Fruit fly (Drosophila melanogaster) whole organism, adult: ENCODE data around the gene Irbp18.
A peak's percentile ranks its signal among the peaks of the same experiment; 100 is the strongest.

Experiments used
- CG11617 ChIP-seq: fragments of 200-800 bp; sonication (Bioruptor generic); optimal IDR thresholded peaks from 2 replicates; lab custom pipeline; 2017; ENCODE audit warnings: mild to moderate bottlenecking, missing biosample characterization, missing genetic modification reagents, missing genetic modification characterization
- CG12768 ChIP-seq: fragments of 200-800 bp; sonication (Bioruptor generic); optimal IDR thresholded peaks from 2 replicates; lab custom pipeline; 2017; ENCODE audit warnings: missing biosample characterization, missing genetic modification characterization, mild to moderate bottlenecking, moderate library complexity, missing genetic modification reagents
- CG14711 ChIP-seq: fragments of 200-800 bp; sonication (Bioruptor generic); optimal IDR thresholded peaks from 2 replicates; lab custom pipeline; 2018; ENCODE audit warnings: missing biosample characterization, mild to moderate bottlenecking, missing genetic modification characterization, moderate library complexity
- CG1620 ChIP-seq: fragments of 200-800 bp; sonication (Bioruptor generic); optimal IDR thresholded peaks from 2 replicates; lab custom pipeline; 2016; ENCODE audit warnings: missing biosample characterization, missing genetic modification characterization
- CG33017 ChIP-seq: fragments of 200-800 bp; sonication (Bioruptor generic); optimal IDR thresholded peaks from 2 replicates; lab custom pipeline; 2018; ENCODE audit warnings: missing biosample characterization, mild to moderate bottlenecking, missing genetic modification characterization, moderate library complexity
- CG5204 ChIP-seq: fragments of 200-800 bp; sonication (Bioruptor generic); optimal IDR thresholded peaks from 2 replicates; lab custom pipeline; 2016; ENCODE audit warnings: missing biosample characterization, missing genetic modification characterization
- CG7045 ChIP-seq: fragments of 200-800 bp; sonication (Bioruptor generic); optimal IDR thresholded peaks from 2 replicates; lab custom pipeline; 2017; ENCODE audit warnings: missing biosample characterization, mild to moderate bottlenecking, missing genetic modification characterization
- CG7101 ChIP-seq: fragments of 200-800 bp; sonication (Bioruptor generic); optimal IDR thresholded peaks from 2 replicates; lab custom pipeline; 2018; ENCODE audit warnings: missing biosample characterization, mild to moderate bottlenecking, missing genetic modification characterization, moderate library complexity
- Clk ChIP-seq: fragments of 200-800 bp; sonication (Bioruptor generic); optimal IDR thresholded peaks from 2 replicates; lab custom pipeline; 2017; ENCODE audit warnings: missing biosample characterization, missing genetic modification characterization
- Crg-1 ChIP-seq: fragments of 200-800 bp; sonication (Bioruptor generic); optimal IDR thresholded peaks from 2 replicates; lab custom pipeline; 2016; ENCODE audit warnings: missing biosample characterization, missing genetic modification characterization
- Hr96 ChIP-seq: fragments of 200-800 bp; sonication (Bioruptor generic); optimal IDR thresholded peaks from 2 replicates; lab custom pipeline; 2016; ENCODE audit warnings: missing biosample characterization, missing genetic modification characterization
- Mnt ChIP-seq: fragments of 200-800 bp; sonication (Bioruptor generic); optimal IDR thresholded peaks from 2 replicates; lab custom pipeline; 2016; ENCODE audit warnings: missing biosample characterization, mild to moderate bottlenecking, missing genetic modification characterization
- bab1 ChIP-seq: fragments of 200-800 bp; sonication (Bioruptor generic); optimal IDR thresholded peaks from 3 replicates; lab custom pipeline; 2019; ENCODE audit warnings: missing biosample characterization, mild to moderate bottlenecking, missing genetic modification characterization, moderate library complexity
- cic ChIP-seq: fragments of 200-800 bp; sonication (Bioruptor generic); optimal IDR thresholded peaks from 2 replicates; lab custom pipeline; 2017; ENCODE audit warnings: missing biosample characterization, mild to moderate bottlenecking, missing genetic modification characterization, moderate library complexity
- cnc ChIP-seq, 2 experiments: fragments of >200 bp; optimal IDR thresholded peaks; 2 replicates each; lab custom pipeline; 2017
- kay ChIP-seq: fragments of 200-800 bp; sonication (Bioruptor generic); peaks from one replicate; lab custom pipeline; 2016; ENCODE audit warnings: missing biosample characterization, missing genetic modification characterization, borderline replicate concordance
- ovo ChIP-seq: fragments of 200-800 bp; sonication (Bioruptor generic); optimal IDR thresholded peaks from 2 replicates; lab custom pipeline; 2016; ENCODE audit warnings: missing biosample characterization, missing genetic modification characterization
- pad ChIP-seq: fragments of 200-800 bp; sonication (Bioruptor generic); optimal IDR thresholded peaks from 3 replicates; lab custom pipeline; 2017; ENCODE audit warnings: missing biosample characterization, missing genetic modification characterization, mild to moderate bottlenecking, moderate library complexity, missing genetic modification reagents
- tj ChIP-seq: fragments of 200-800 bp; sonication (Bioruptor generic); optimal IDR thresholded peaks from 3 replicates; lab custom pipeline; 2017; ENCODE audit warnings: missing biosample characterization, mild to moderate bottlenecking, missing genetic modification characterization, moderate library complexity
- toe ChIP-seq: fragments of 200-800 bp; sonication (Bioruptor generic); optimal IDR thresholded peaks from 2 replicates; lab custom pipeline; 2016; ENCODE audit warnings: missing biosample characterization, missing genetic modification characterization

Irbp18 gene

DNA sequence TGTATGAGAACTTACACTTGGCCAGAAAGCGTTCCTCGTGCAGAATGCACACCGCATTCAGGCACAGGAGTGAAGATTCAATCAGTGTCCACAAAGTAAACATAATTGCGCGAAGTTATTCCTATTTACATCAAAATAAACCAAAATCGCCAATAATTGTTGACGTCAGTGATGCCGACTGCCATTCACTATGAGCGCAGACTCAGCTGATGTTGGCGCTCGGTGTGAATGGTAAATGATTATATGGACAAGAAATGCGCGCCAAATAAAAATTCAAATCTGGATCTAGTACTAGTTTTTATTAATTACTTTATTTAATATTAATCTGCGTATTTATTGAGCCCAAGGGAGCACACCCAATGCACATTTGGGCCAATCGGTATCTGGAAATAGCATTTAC, 35.5 kb downstream of the Irbp18 start, which contains the start of gene CG32069:
Gene CG32069, minus strand, starts transcription at position 174 of the 400 bp plus-strand sequence.
- TF ChIP-seq tj (GFP tag; lab: Kevin White, UChicago) (peak; percentile 11), Mnt (GFP tag; lab: Kevin White, UChicago) (peak; percentile 1), CG14711 (tag; lab: Kevin White, UChicago) (no peak), Clk (GFP tag; lab: Kevin White, UChicago) (no peak), CG7045 (GFP tag; lab: Kevin White, UChicago) (no peak), bab1 (GFP tag; lab: Kevin White, UChicago) (peak; percentile 19)

DNA sequence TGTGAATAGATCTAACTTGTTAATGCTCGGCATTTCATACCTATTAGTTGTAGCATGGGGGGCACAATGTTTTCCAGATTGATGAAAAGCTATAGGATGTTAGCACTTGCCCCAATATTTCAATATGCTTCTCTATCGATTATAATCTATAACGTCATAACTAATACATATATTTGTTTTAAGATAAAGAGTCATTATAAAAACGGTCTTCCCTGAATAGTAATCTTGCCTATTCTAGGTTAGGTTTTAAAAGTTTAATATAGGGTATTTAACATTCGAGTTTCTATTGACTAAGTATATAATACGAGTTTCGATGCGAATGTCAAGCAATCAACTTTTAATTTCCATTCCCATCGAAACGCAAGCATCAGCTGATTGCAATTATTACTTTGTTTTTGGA, 36.8 kb downstream of the Irbp18 start, which contains the start of the genes CG6321 and Blos2:
Gene CG6321, minus strand, starts transcription at position 25 of the 400 bp plus-strand sequence.
Gene Blos2, plus strand, starts transcription at position 372 of the 400 bp plus-strand sequence.
- TF ChIP-seq CG14711 (tag; lab: Kevin White, UChicago) (peak; percentile 73), tj (GFP tag; lab: Kevin White, UChicago) (peak; percentile 54), CG7101 (tag; lab: Kevin White, UChicago) (peak; percentile 83), ovo (no peak), bab1 (GFP tag; lab: Kevin White, UChicago) (peak; percentile 90), cnc (optimal IDR thresholded peaks at IDR 0.05; lab: Kevin White, UChicago) (no peak), CG12768 (GFP tag; lab: Kevin White, UChicago) (peak; percentile 75), CG5204 (GFP tag; lab: Kevin White, UChicago) (no peak), CG11617 (GFP tag; lab: Kevin White, UChicago) (peak; percentile 81), CG1620 (peak; percentile 13), Hr96 (peak; percentile 56), CG33017 (tag; lab: Kevin White, UChicago) (peak; percentile 87), kay (GFP tag; lab: Kevin White, UChicago) (no peak), Crg-1 (GFP tag; lab: Kevin White, UChicago) (peak; percentile 3), Mnt (GFP tag; lab: Kevin White, UChicago) (peak; percentile 65), cic (GFP tag; lab: Kevin White, UChicago) (peak; percentile 6), toe (GFP tag; lab: Kevin White, UChicago) (no peak), Clk (GFP tag; lab: Kevin White, UChicago) (peak; percentile 12), pad (GFP tag; lab: Kevin White, UChicago) (peak; percentile 48), CG7045 (GFP tag; lab: Kevin White, UChicago) (peak; percentile 69)

- TF ChIP-seq tj (GFP tag; lab: Kevin White, UChicago) (no peak), Crg-1 (GFP tag; lab: Kevin White, UChicago) (no peak), bab1 (GFP tag; lab: Kevin White, UChicago) (no peak), Hr96 (no peak), CG12768 (GFP tag; lab: Kevin White, UChicago) (peak; percentile 17)
These were observed 44.1 kb downstream of the Irbp18 start, which contains the start of gene CG7888 for dm6 chr3L:11053843-11054242. Gene CG7888, plus strand, starts transcription at chr3L:11054035.

DNA sequence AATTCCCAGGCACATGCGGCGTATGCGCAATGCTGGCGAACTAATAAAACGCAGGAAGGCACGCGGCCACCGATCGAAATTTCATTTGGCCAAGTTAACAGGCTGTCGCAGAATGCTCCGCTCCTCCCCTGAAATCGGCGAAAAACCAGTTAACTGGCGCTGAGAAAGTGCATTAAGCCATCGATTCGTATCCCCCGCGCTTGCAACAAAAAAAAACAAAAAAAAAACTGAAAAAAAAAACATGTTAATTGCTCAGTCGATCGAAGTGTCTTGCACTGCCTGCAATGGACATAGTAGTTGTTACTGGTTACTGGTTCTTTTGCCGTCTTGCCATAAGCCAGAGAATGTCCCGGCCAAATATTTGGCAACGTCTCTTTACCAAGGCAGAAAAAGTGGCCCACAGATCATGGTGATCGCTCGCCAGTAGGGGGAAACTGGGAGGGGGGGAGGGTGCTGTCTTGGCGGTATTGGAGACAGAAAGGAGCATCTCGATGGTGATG, 45.2 kb downstream of the Irbp18 start:
- TF ChIP-seq bab1 (GFP tag; lab: Kevin White, UChicago) (no peak), tj (GFP tag; lab: Kevin White, UChicago) (no peak), Mnt (GFP tag; lab: Kevin White, UChicago) (no peak), Crg-1 (GFP tag; lab: Kevin White, UChicago) (no peak), CG12768 (GFP tag; lab: Kevin White, UChicago) (no peak), CG7101 (tag; lab: Kevin White, UChicago) (no peak), CG1620 (no peak), cnc (optimal IDR thresholded peaks at IDR 0.05; lab: Kevin White, UChicago) (no peak)

DNA sequence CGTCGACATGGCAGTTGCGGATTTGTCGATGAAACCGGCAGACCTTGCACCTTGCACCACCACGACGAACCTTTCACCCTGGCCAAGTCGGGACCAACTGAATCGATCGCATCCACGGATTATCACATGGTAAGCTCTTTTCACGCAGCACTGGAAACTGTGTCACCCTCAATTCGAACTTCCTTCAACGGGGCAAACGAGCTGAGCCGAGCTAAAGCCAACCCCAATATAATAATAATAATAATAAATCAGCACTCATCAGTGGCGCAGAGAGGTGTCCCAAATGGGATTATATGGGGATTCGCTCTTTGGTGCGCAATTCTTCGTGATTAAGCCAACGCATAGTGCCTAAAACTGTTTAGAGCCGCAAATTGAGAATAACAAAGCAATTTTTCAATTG, 46.7 kb downstream of the Irbp18 start, which contains the start of gene CG43693:
Gene CG43693, minus strand, starts transcription at position 101 of the 400 bp plus-strand sequence.
- TF ChIP-seq Crg-1 (GFP tag; lab: Kevin White, UChicago) = no peak
- no peak for TF ChIP-seq ovo
- TF ChIP-seq Mnt (GFP tag; lab: Kevin White, UChicago) = no peak
- no peak for TF ChIP-seq bab1 (GFP tag; lab: Kevin White, UChicago)
- TF ChIP-seq cic (GFP tag; lab: Kevin White, UChicago) = no peak
- TF ChIP-seq pad (GFP tag; lab: Kevin White, UChicago) = no peak
- no peak for TF ChIP-seq CG1620
- TF ChIP-seq CG11617 (GFP tag; lab: Kevin White, UChicago) = no peak
- no peak for TF ChIP-seq cnc (optimal IDR thresholded peaks at IDR 0.05; lab: Kevin White, UChicago)
- no peak for TF ChIP-seq tj (GFP tag; lab: Kevin White, UChicago)
- no peak for TF ChIP-seq CG5204 (GFP tag; lab: Kevin White, UChicago)
- TF ChIP-seq CG33017 (tag; lab: Kevin White, UChicago) = no peak
- no peak for TF ChIP-seq kay (GFP tag; lab: Kevin White, UChicago)
- TF ChIP-seq CG14711 (tag; lab: Kevin White, UChicago) = no peak
- no peak for TF ChIP-seq CG7101 (tag; lab: Kevin White, UChicago)

DNA sequence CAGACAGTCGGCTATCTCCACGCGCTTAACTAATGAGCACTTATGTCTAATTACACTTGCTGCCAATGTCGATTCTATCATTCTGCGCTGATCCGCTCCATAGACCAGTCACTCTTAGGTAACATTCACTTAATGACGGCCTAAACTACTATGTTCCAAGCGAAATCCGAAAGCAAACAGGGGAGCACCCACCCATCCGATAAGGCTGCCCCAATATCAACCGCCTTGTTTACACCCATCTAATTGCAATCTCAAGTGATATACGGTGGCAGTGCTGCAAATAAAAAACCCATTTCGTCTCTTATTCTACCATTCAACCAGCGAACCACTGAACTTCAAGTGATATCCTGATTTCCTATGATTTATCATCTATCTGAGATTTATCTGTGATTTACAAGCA, 48.6 kb downstream of the Irbp18 start:
- peak; percentile 62 for TF ChIP-seq CG12768 (GFP tag; lab: Kevin White, UChicago)
- TF ChIP-seq bab1 (GFP tag; lab: Kevin White, UChicago) = no peak
- TF ChIP-seq CG7101 (tag; lab: Kevin White, UChicago) = peak; percentile 47
- peak; percentile 43 for TF ChIP-seq pad (GFP tag; lab: Kevin White, UChicago)
- TF ChIP-seq tj (GFP tag; lab: Kevin White, UChicago) = no peak
- no peak for TF ChIP-seq kay (GFP tag; lab: Kevin White, UChicago)
- TF ChIP-seq Crg-1 (GFP tag; lab: Kevin White, UChicago) = peak; percentile 65
- TF ChIP-seq toe (GFP tag; lab: Kevin White, UChicago) = no peak
- peak; percentile 40 for TF ChIP-seq CG33017 (tag; lab: Kevin White, UChicago)
- TF ChIP-seq CG5204 (GFP tag; lab: Kevin White, UChicago) = peak; percentile 28
- peak; percentile 41 for TF ChIP-seq ovo
- TF ChIP-seq Clk (GFP tag; lab: Kevin White, UChicago) = no peak
- TF ChIP-seq cnc (optimal IDR thresholded peaks at IDR 0.05; lab: Kevin White, UChicago) = no peak
- peak; percentile 6 for TF ChIP-seq CG1620
- peak; percentile 2 for TF ChIP-seq Hr96
- peak; percentile 79 for TF ChIP-seq CG7045 (GFP tag; lab: Kevin White, UChicago)
- TF ChIP-seq CG11617 (GFP tag; lab: Kevin White, UChicago) = peak; percentile 25
- peak; percentile 35 for TF ChIP-seq Mnt (GFP tag; lab: Kevin White, UChicago)
- TF ChIP-seq cic (GFP tag; lab: Kevin White, UChicago) = peak; percentile 71
- peak; percentile 13 for TF ChIP-seq CG14711 (tag; lab: Kevin White, UChicago)
